Fruit fly (Drosophila melanogaster): ENCODE results near the gene Syt4.

The Syt4 gene

DNA sequence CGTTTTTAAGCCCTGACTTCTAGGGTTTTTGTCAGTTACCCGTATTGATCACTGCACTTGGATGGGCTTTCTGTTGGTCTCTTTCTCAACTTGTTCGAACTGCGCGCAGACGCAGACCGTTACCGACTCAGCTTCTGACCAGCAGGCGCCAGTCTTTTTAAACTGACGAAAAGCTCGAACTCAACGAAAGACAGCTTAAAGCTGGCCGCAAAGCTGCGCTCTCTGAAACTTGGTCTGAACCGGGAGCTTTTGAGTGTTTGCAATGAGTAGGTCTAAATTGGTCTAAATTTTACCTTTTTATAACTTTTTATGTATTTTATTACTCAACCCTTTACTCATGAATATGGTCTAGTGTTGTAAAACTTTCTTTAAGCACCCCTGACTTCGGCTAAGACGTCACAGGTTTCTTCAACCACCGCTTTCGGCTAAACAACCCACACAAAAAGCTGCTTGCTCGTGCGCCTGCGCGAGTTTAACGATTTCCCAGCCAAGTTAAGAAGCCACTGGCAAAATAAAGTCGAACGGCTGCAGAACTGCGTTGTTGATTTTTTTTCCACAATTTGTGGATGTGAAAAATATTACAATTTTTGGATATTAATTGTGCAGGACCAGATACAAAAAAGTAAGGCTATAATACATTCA, at the start of gene Syt4, which contains the start of gene Gld:
Syt4 (plus strand) TSS at position 499 of the 642 bp plus-strand sequence.
Gld (minus strand) TSS at position 137 of the 642 bp plus-strand sequence.
- TF ChIP-seq CTCF (optimal IDR thresholded peaks at IDR 0.05) (no peak), CG8478 (optimal IDR thresholded peaks at IDR 0.05) (no peak)

DNA sequence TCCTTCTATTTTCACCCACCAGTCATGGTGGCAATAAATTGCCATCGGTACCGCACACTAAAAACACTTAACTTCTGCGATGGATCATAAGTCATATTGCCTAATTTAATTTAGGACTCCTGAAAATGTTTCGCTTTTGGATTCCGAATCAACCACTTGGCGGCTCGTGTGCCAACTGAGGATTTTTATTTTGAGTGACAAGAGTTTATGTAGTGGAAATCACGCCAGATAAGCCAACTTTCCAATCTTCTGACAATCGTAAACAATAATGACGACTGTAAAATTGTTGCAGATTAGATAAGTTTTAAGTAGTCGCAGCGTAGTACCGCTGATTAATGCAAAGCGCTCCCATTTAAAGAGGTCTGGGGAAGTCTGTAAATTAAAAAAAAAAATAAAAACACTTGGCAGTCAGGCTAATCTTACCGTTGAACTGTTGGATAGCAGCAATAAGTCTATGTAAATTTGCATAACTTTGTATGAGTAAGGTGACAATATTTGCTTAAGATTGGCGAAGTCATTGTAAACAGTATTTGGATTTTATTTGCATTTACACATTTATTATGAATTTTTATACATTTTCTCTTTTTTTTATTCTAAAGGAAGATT, 48.8 kb upstream of the Syt4 start, which contains the start of gene CG14606:
CG14606 (minus strand) TSS at position 160 of the 606 bp plus-strand sequence.
- TF ChIP-seq CTCF (optimal IDR thresholded peaks at IDR 0.05) (no peak), CG8478 (optimal IDR thresholded peaks at IDR 0.05) (no peak)

DNA sequence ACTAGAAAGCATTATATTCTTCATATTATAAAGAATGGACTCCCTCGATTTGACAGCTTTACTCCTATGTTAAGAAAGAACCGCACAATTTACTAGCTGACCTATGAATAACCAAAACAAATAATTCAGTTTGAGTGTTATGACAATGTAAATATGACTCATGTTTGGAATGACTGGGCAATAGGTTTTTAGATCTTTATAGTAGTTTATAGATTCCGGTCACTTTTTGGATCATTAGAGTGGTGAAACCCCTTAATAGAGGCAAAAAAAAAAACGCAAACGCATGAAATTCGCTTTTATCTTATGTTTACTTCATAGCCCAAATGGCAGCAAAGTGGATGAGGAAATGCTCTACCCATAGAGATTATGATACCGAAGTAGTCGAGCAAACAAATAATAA, 46.3 kb upstream of the Syt4 start, which contains the start of gene CG14605:
CG14605 (minus strand) TSS at position 101 of the 400 bp plus-strand sequence.
- TF ChIP-seq CG8478 (optimal IDR thresholded peaks at IDR 0.05) (no peak), CTCF (optimal IDR thresholded peaks at IDR 0.05) (no peak)

DNA sequence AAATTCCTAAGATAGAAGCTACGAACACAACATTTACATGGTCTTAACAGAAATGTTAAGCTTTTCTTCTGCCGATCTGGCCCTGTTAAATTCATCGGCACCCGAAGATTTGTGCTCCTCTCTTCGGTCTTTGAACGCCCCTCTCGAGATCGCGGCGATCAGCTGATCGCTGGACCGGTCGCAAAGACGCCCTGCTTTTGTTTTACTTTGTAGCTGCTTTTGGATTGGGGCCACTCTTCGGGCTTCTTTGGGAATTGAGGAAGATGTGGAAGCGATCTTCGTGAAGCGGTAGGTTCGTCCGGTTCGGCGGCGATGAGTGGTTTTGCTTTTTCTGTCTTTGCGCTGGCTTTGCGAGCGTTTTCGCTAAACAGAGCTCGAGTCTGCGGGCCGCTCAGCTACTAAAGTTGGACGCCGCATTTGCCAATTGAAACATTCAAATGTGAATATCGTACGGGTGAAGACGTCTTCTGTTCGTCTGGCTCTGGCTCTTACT, 41.8 kb upstream of the Syt4 start, which contains the start of gene thw:
thw (plus strand) TSS at position 443 of the 493 bp plus-strand sequence.
- TF ChIP-seq CTCF (optimal IDR thresholded peaks at IDR 0.05) (no peak), CG8478 (optimal IDR thresholded peaks at IDR 0.05) (no peak)

DNA sequence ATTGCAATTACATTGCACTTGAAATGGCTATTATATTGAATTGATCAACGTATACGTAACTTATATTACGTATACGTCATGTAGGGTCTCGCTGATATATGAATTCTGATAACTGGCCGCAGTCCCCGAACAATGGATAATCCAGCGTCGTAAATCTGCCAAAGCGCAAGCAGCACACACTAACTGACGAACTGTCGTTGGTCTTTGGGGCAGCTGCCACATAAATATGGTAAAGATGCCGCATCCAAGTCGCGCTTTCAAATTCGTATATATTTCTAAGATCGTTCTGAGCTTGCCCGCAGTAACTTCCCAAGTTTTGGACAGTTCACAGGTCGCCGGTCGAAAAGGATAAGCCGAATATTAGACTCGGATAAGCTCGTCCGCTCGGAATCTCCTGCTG, 24.4 kb upstream of the Syt4 start, which contains the start of gene CG14607:
CG14607 (plus strand) TSS at position 301 of the 400 bp plus-strand sequence.
- no peak for TF ChIP-seq CTCF (optimal IDR thresholded peaks at IDR 0.05)
- no peak for TF ChIP-seq CG8478 (optimal IDR thresholded peaks at IDR 0.05)

- no peak for TF ChIP-seq CTCF (optimal IDR thresholded peaks at IDR 0.05)
These were observed 19.0 kb upstream of the Syt4 start, which contains the start of the genes Noc3 and CG10053 for dm6 chr3R:7246889-7247288. Gene Noc3, minus strand, starts transcription at chr3R:7246969. Gene CG10053, plus strand, starts transcription at chr3R:7247090.

- no peak for TF ChIP-seq CG8478 (optimal IDR thresholded peaks at IDR 0.05)
- no peak for TF ChIP-seq CTCF (optimal IDR thresholded peaks at IDR 0.05)
These were observed 16.4 kb upstream of the Syt4 start, which contains the start of the genes CG1227 and Dtwd2 for dm6 chr3R:7249460-7249859. Gene CG1227, minus strand, starts transcription at chr3R:7249738. Gene Dtwd2, plus strand, starts transcription at chr3R:7249795.

DNA sequence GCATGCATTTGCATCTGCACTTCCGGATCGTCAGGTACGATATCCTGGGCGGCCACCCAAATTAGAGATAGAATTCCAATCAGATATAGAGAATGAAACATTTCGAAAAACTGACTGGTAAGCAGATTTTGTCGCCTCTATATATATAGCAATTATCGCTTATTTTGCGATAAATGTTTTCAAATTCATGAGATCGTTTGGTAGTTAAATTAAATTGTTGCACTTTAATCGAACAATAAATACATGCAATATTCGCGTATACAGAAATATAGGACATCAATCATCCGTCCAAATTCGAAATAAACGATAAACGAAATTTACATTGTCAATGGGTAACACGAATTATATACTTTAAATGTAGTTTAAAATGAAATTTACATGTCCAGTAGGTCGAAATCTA, 14.0 kb upstream of the Syt4 start, which contains the start of gene Obp84a:
Obp84a (minus strand) TSS at position 101 of the 400 bp plus-strand sequence.
- TF ChIP-seq CG8478 (optimal IDR thresholded peaks at IDR 0.05) (no peak), CTCF (optimal IDR thresholded peaks at IDR 0.05) (no peak)

DNA sequence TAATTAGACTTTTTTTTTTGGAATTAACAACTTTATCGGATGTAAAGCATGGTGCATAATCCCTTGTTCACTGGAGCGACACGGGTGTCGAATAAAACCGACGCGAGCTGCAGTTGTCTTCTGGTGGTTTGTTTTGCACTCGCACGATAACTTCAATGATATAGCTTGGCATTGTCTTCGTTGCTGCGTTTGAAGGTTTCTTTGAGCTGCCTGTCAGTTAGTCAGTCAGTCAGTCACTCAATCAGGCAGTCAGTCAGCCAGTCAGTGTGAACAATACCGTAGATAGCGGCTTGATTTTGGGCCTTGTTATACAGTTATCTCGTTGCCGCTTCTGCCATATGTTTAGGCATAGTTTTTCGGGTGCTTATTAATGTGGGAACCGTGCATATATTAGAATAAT, 6.3 kb upstream of the Syt4 start:
- TF ChIP-seq CG8478 (optimal IDR thresholded peaks at IDR 0.05) (no peak), CTCF (optimal IDR thresholded peaks at IDR 0.05) (no peak)

DNA sequence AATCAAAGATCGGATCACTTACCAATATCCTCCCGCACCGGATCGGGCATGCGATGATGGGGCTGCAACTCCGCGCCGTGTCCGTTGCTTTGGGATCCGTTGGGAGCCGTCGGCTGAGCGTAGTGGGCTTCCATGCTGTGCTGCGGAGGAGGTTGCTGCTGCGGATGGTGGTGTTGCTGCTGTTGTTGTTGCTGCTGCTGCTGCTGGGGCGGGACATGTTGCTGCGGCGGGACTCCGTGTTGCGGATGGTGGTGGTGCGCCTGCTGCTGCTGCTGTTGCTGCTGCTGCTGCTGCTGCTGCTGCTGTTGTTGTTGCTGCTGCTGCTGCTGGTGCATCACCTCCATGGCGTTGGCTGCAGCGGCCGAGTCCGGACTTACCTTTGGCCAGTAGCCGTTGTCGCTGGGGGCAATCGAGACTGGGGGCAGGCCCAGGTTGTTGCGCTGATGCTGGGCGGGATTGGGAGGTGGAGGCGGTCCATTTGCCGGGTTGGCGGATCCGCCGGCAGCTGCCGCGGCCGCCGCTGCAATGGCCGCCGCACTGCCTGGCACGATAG, 9.2 kb downstream of the Syt4 start:
- TF ChIP-seq CTCF (optimal IDR thresholded peaks at IDR 0.05) (no peak), CG8478 (optimal IDR thresholded peaks at IDR 0.05) (no peak)

dm6 chr3R:7276782-7277181, 10.9 kb downstream of the Syt4 start:
- TF ChIP-seq CTCF (optimal IDR thresholded peaks at IDR 0.05) (no peak), CG8478 (optimal IDR thresholded peaks at IDR 0.05) (no peak)

DNA sequence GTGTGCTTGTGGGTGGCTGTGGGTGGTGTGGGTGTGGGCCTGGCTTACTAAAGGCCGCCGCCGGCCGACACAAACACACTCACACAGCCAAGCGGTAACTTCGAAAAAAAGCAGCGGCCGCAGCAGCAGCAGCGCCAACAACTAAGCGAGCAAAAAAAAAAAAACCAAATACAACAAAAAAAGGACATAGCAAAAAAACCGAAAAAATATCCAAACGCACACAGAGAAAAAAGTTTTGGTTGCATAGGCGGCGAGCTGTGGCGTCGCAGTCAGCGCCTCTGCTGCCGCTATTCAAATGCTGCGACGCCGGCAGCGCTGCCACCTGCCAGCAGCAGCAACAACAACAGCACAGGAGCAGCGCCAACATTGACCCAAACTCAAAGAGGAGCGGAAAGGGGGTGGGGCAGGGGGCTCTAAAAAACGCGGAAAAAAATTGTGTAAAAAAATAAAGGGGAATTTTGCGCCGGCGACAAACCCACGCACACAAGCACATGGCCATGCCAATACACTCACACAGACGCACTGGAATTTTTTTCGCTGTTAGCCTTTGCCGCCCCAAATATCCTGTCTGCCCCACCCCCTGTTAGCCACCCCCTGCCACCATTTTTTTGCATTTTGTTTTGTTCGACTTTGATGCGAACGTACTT, 16.5 kb downstream of the Syt4 start:
- TF ChIP-seq CG8478 (optimal IDR thresholded peaks at IDR 0.05), result no peak
- TF ChIP-seq CTCF (optimal IDR thresholded peaks at IDR 0.05), result no peak

- TF ChIP-seq CG8478 (optimal IDR thresholded peaks at IDR 0.05) (no peak), CTCF (optimal IDR thresholded peaks at IDR 0.05) (no peak)
These were observed 19.8 kb downstream of the Syt4 start, which contains the start of gene RacGAP84C for dm6 chr3R:7285662-7286061. Gene RacGAP84C, plus strand, starts transcription at chr3R:7285962.

DNA sequence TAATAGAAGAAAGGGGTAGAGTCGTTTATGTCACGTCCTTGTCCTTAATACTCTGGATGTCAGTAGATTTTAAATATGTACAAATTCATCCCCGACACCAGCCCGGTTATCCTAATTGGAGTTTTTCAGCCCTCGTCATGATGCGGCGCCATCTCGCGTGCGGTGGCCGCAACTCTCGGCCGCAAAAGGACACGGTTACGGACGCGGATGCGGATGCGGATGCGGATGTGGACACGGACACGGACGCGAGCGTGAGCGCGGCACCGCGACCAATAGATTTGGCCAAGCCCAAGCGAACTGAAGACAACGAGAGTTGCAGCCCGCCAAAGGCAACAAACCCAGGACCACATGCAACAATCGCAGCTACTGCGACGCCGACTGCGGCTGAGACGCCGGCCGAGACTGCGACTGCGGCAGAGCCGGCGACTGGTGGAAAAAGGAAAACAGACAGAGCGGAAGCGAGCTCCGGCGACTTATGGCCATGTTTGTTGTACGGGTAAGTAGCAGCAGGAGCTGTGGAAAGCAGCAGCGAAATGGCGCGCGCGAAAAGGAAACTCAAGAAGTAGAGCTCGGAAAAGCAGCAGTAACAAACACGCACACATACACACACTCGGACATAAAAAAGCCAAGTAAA, 38.7 kb downstream of the Syt4 start, which contains the start of gene CG42544:
CG42544 (plus strand) TSS at position 138 of the 634 bp plus-strand sequence.
- TF ChIP-seq CTCF (optimal IDR thresholded peaks at IDR 0.05), result peak; percentile 76 to 78
- TF ChIP-seq CG8478 (optimal IDR thresholded peaks at IDR 0.05), result no peak

All from S2 (cell line).